Worm (Caenorhabditis elegans) whole organism, L3 larva: Measurements from ENCODE around the gene cyp-35C1.

Experiments
- R02D3.7 ChIP-seq: fragments of 150-350 bp; optimal IDR thresholded peaks from 2 replicates; lab custom pipeline; 2014; ENCODE audit warnings: missing biosample characterization, missing genetic modification characterization
- aly-2 ChIP-seq: fragments of 150-350 bp; optimal IDR thresholded peaks from 2 replicates; lab custom pipeline; 2014; ENCODE audit warnings: missing biosample characterization, missing genetic modification characterization
- ceh-16 ChIP-seq: sonication (generic microtip); optimal IDR thresholded peaks from 2 replicates; lab custom pipeline; 2017; ENCODE audit warnings: missing biosample characterization, missing genetic modification characterization
- ceh-28 ChIP-seq: fragments of 150-350 bp; optimal IDR thresholded peaks from 2 replicates; lab custom pipeline; 2014; ENCODE audit warnings: missing biosample characterization, missing genetic modification reagents, missing genetic modification characterization
- ceh-82 ChIP-seq: fragments of 150-350 bp; optimal IDR thresholded peaks from 2 replicates; lab custom pipeline; 2014; ENCODE audit warnings: missing biosample characterization, missing genetic modification characterization
- daf-12 ChIP-seq: fragments of 150-350 bp; optimal IDR thresholded peaks from 2 replicates; lab custom pipeline; 2014; ENCODE audit warnings: missing biosample characterization, missing genetic modification reagents, missing genetic modification characterization
- egl-27 ChIP-seq: sonication (generic microtip); optimal IDR thresholded peaks from 4 replicates; lab custom pipeline; 2017; ENCODE audit warnings: missing biosample characterization, missing genetic modification reagents, missing genetic modification characterization
- elt-3 ChIP-seq, 3 experiments: fragments of 150-350 bp in 1 of 3; sonication (generic microtip) in 2 of 3; optimal IDR thresholded peaks; 2 replicates in 2 of 3; 4 replicates in 1 of 3; lab custom pipeline; 2014 to 2017; ENCODE audit warnings: missing biosample characterization in 3 of 3, missing genetic modification characterization in 3 of 3
- fkh-10 ChIP-seq: sonication (generic microtip); optimal IDR thresholded peaks from 2 replicates; lab custom pipeline; 2017; ENCODE audit warnings: missing biosample characterization, missing genetic modification reagents, missing genetic modification characterization
- fkh-2 ChIP-seq: fragments of 150-350 bp; optimal IDR thresholded peaks from 2 replicates; lab custom pipeline; 2014; ENCODE audit warnings: missing biosample characterization, missing genetic modification reagents, missing genetic modification characterization
- fos-1 ChIP-seq: fragments of 150-350 bp; optimal IDR thresholded peaks from 2 replicates; lab custom pipeline; 2014; ENCODE audit warnings: missing biosample characterization, missing genetic modification characterization
- jun-1 ChIP-seq: fragments of 150-350 bp; optimal IDR thresholded peaks from 2 replicates; lab custom pipeline; 2014; ENCODE audit warnings: missing biosample characterization, missing genetic modification reagents, missing genetic modification characterization
- lin-15B ChIP-seq: fragments of 150-350 bp; optimal IDR thresholded peaks from 2 replicates; lab custom pipeline; 2014; ENCODE audit warnings: missing biosample characterization, missing genetic modification characterization
- lsy-12 ChIP-seq: sonication (generic microtip); optimal IDR thresholded peaks from 2 replicates; lab custom pipeline; 2016; ENCODE audit warnings: mild to moderate bottlenecking, missing genetic modification characterization, missing compliant biosample characterization
- mml-1 ChIP-seq: fragments of 150-350 bp; sonication (generic microtip); optimal IDR thresholded peaks from 3 replicates; lab custom pipeline; 2014; ENCODE audit warnings: missing biosample characterization, missing genetic modification characterization
- nfya-1 ChIP-seq: sonication (generic microtip); optimal IDR thresholded peaks from 2 replicates; lab custom pipeline; 2017; ENCODE audit warnings: missing genetic modification characterization, mild to moderate bottlenecking, missing compliant biosample characterization, antibody characterized with exemption, moderate library complexity; ENCODE audit not compliant: insufficient read depth
- nhr-12 ChIP-seq: fragments of 150-350 bp; optimal IDR thresholded peaks from 2 replicates; lab custom pipeline; 2014; ENCODE audit warnings: missing biosample characterization, missing genetic modification characterization
- nhr-23 ChIP-seq: fragments of 150-350 bp; optimal IDR thresholded peaks from 2 replicates; lab custom pipeline; 2014; ENCODE audit warnings: missing biosample characterization, missing genetic modification reagents, missing genetic modification characterization
- nhr-25 ChIP-seq: sonication (generic microtip); optimal IDR thresholded peaks from 2 replicates; lab custom pipeline; 2017; ENCODE audit warnings: missing biosample characterization, missing genetic modification characterization
- nhr-43 ChIP-seq: sonication (generic microtip); optimal IDR thresholded peaks from 2 replicates; lab custom pipeline; 2016; ENCODE audit warnings: mild to moderate bottlenecking, missing genetic modification characterization, missing compliant biosample characterization; ENCODE audit not compliant: poor library complexity, severe bottlenecking
- nhr-77 ChIP-seq: fragments of 150-350 bp; optimal IDR thresholded peaks from 2 replicates; lab custom pipeline; 2014; ENCODE audit warnings: missing biosample characterization, missing genetic modification characterization
- pha-4 ChIP-seq: fragments of 150-350 bp; optimal IDR thresholded peaks from 2 replicates; lab custom pipeline; 2014; ENCODE audit warnings: missing biosample characterization, missing genetic modification reagents, missing genetic modification characterization
- sea-2 ChIP-seq: fragments of 150-350 bp; sonication (generic microtip); optimal IDR thresholded peaks from 4 replicates; lab custom pipeline; 2014; ENCODE audit warnings: missing biosample characterization, missing genetic modification reagents, missing genetic modification characterization
- skn-1 ChIP-seq: fragments of 150-350 bp; optimal IDR thresholded peaks from 2 replicates; lab custom pipeline; 2014; ENCODE audit warnings: missing biosample characterization, missing genetic modification characterization
- tbx-2 ChIP-seq: sonication (generic microtip); optimal IDR thresholded peaks from 2 replicates; lab custom pipeline; 2016; ENCODE audit warnings: mild to moderate bottlenecking, missing genetic modification characterization, missing compliant biosample characterization
- unc-39 ChIP-seq: sonication (generic microtip); optimal IDR thresholded peaks from 4 replicates; lab custom pipeline; 2017; ENCODE audit warnings: missing biosample characterization, missing genetic modification characterization
- unc-62 ChIP-seq: fragments of 150-350 bp; sonication (generic microtip); optimal IDR thresholded peaks from 4 replicates; lab custom pipeline; 2014; ENCODE audit warnings: missing biosample characterization, missing genetic modification reagents, missing genetic modification characterization
- zag-1 ChIP-seq: fragments of 150-350 bp; optimal IDR thresholded peaks from 2 replicates; lab custom pipeline; 2014; ENCODE audit warnings: missing biosample characterization, missing genetic modification characterization
- ztf-11 ChIP-seq: fragments of 150-350 bp; optimal IDR thresholded peaks from 2 replicates; lab custom pipeline; 2014; ENCODE audit warnings: missing biosample characterization, missing genetic modification characterization
- ztf-4 ChIP-seq: fragments of 150-350 bp; optimal IDR thresholded peaks from 2 replicates; lab custom pipeline; 2014; ENCODE audit warnings: missing biosample characterization, missing genetic modification characterization

cyp-35C1 gene

ce11 chrV:13857132-13857531 is 41.2 kb downstream of the cyp-35C1 start, which contains the start of gene srx-136:
Gene srx-136 (plus strand): TSS chrV:13857432.
- TF ChIP-seq nhr-23 (no peak), ztf-11 (no peak), unc-39 (tag; lab: Kevin White, UChicago) (no peak), fos-1 (tag; lab: Kevin White, UChicago) (no peak), nhr-77 (no peak), nfya-1 (no peak), lin-15B (tag; lab: Kevin White, UChicago) (no peak), nhr-25 (no peak), ceh-28 (tag; lab: Kevin White, UChicago) (no peak), mml-1 (tag; lab: Kevin White, UChicago) (no peak), egl-27 (tag; lab: Kevin White, UChicago) (no peak), fkh-2 (tag; lab: Kevin White, UChicago) (no peak), sea-2 (GFP tag; lab: Kevin White, UChicago) (no peak), ztf-4 (tag; lab: Kevin White, UChicago) (no peak), daf-12 (tag; lab: Kevin White, UChicago) (no peak), zag-1 (tag; lab: Kevin White, UChicago) (no peak)

DNA sequence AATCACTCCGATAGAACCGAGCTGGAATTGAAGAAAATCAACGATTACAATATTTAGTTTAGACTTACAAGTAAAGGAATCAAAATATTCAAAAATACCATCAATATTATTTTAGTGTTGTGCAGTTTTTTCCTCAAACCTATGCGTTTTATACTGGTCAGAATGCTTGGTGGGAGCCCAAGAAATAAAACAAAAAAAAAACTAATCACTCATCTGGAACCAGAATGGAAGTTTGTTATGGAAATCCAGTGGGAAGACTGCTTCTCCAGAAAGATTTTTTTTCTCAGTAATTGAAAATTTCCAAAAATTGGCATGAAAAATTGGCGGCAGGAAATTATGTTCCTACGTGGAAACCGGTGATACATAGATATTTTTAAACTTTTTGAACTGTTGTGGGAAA is 41.9 kb downstream of the cyp-35C1 start, which contains the start of gene srx-134:
Gene srx-134, minus strand, starts transcription at position 101 of the 400 bp plus-strand sequence.
- TF ChIP-seq nhr-12 (tag; lab: Kevin White, UChicago): no peak
- no peak for TF ChIP-seq daf-12 (tag; lab: Kevin White, UChicago)
- no peak for TF ChIP-seq ztf-4 (tag; lab: Kevin White, UChicago)

- TF ChIP-seq elt-3 (tag; optimal IDR thresholded peaks at IDR 0.05; lab: Kevin White, UChicago) (no peak), pha-4 (tag; lab: Kevin White, UChicago) (peak; percentile 91)
These were observed 44.0 kb downstream of the cyp-35C1 start, which contains the start of gene ttr-21 for ce11 chrV:13854306-13854705. Gene ttr-21 (minus strand): TSS chrV:13854405.

ce11 chrV:13850170-13850569 is 48.1 kb downstream of the cyp-35C1 start, which contains the start of gene hpx-2:
Gene hpx-2 (plus strand): TSS chrV:13850470.
- TF ChIP-seq aly-2 (no peak), jun-1 (tag; lab: Kevin White, UChicago) (no peak), lsy-12 (tag; lab: Kevin White, UChicago) (no peak), ceh-16 (tag; lab: Kevin White, UChicago) (no peak), tbx-2 (tag; lab: Kevin White, UChicago) (no peak), skn-1 (tag; lab: Kevin White, UChicago) (no peak), nhr-43 (tag; lab: Kevin White, UChicago) (no peak)

ce11 chrV:13848379-13848778 is 49.9 kb downstream of the cyp-35C1 start, which contains the start of gene srx-133:
Gene srx-133 (plus strand): TSS chrV:13848679.
- no peak for TF ChIP-seq R02D3.7
- no peak for TF ChIP-seq daf-12 (tag; lab: Kevin White, UChicago)
- no peak for TF ChIP-seq fkh-2 (tag; lab: Kevin White, UChicago)
- no peak for TF ChIP-seq zag-1 (tag; lab: Kevin White, UChicago)
- no peak for TF ChIP-seq unc-62 (GFP tag; lab: Kevin White, UChicago)
- no peak for TF ChIP-seq pha-4 (tag; lab: Kevin White, UChicago)
- TF ChIP-seq ceh-82 (tag; lab: Kevin White, UChicago): no peak
- no peak for TF ChIP-seq nfya-1
- TF ChIP-seq ztf-4 (tag; lab: Kevin White, UChicago): no peak
- no peak for TF ChIP-seq elt-3 (tag; optimal IDR thresholded peaks at IDR 0.05; lab: Kevin White, UChicago)
- no peak for TF ChIP-seq tbx-2 (tag; lab: Kevin White, UChicago)
- no peak for TF ChIP-seq fkh-10 (GFP tag; lab: Kevin White, UChicago)
- no peak for TF ChIP-seq unc-39 (tag; lab: Kevin White, UChicago)
- no peak for TF ChIP-seq nhr-12 (tag; lab: Kevin White, UChicago)
- no peak for TF ChIP-seq lin-15B (tag; lab: Kevin White, UChicago)
- no peak for TF ChIP-seq nhr-77
